Worm (Caenorhabditis elegans) whole organism, late embryonic: ENCODE data around the gene cki-1.

Source experiments
- ceh-18 ChIP-seq: sonication (generic microtip); optimal IDR thresholded peaks from 2 replicates; lab custom pipeline; 2016; ENCODE audit warnings: missing genetic modification characterization, missing compliant biosample characterization
- ceh-34 ChIP-seq: sonication (generic microtip); optimal IDR thresholded peaks from 2 replicates; lab custom pipeline; 2016; ENCODE audit warnings: mild to moderate bottlenecking, missing genetic modification characterization, missing compliant biosample characterization
- ceh-48 ChIP-seq: sonication (generic microtip); optimal IDR thresholded peaks from 2 replicates; lab custom pipeline; 2016; ENCODE audit warnings: missing genetic modification characterization, inconsistent platforms, missing compliant biosample characterization
- ceh-6 ChIP-seq: fragments of 200-800 bp; sonication (Bioruptor generic); optimal IDR thresholded peaks from 2 replicates; lab custom pipeline; 2018; ENCODE audit warnings: mild to moderate bottlenecking, missing genetic modification characterization, missing compliant biosample characterization
- elt-2 ChIP-seq: sonication (generic microtip); optimal IDR thresholded peaks from 2 replicates; lab custom pipeline; 2016; ENCODE audit warnings: missing genetic modification reagents, missing genetic modification characterization, missing compliant biosample characterization
- elt-4 ChIP-seq: sonication (generic microtip); optimal IDR thresholded peaks from 2 replicates; lab custom pipeline; 2016; ENCODE audit warnings: missing genetic modification characterization, missing compliant biosample characterization
- eyg-1 ChIP-seq: sonication (generic microtip); optimal IDR thresholded peaks from 2 replicates; lab custom pipeline; 2016; ENCODE audit warnings: missing genotype, missing genetic modification characterization, missing compliant biosample characterization
- hlh-30 ChIP-seq: sonication (generic microtip); optimal IDR thresholded peaks from 2 replicates; lab custom pipeline; 2017; ENCODE audit warnings: antibody characterized with exemption, missing genetic modification characterization, missing compliant biosample characterization; ENCODE audit not compliant: insufficient read depth
- hlh-6 ChIP-seq: sonication (generic microtip); optimal IDR thresholded peaks from 2 replicates; lab custom pipeline; 2016; ENCODE audit warnings: missing genotype, missing genetic modification characterization, missing compliant biosample characterization
- hlh-8 ChIP-seq: sonication (generic microtip); optimal IDR thresholded peaks from 2 replicates; lab custom pipeline; 2016; ENCODE audit warnings: missing genotype, missing genetic modification characterization, missing compliant biosample characterization
- madf-2 ChIP-seq: sonication (generic microtip); optimal IDR thresholded peaks from 2 replicates; lab custom pipeline; 2017; ENCODE audit warnings: missing genetic modification characterization, missing compliant biosample characterization
- mec-3 ChIP-seq: sonication (generic microtip); optimal IDR thresholded peaks from 2 replicates; lab custom pipeline; 2016; ENCODE audit warnings: borderline replicate concordance, missing genetic modification characterization, missing compliant biosample characterization
- nfya-1 ChIP-seq: sonication (generic microtip); optimal IDR thresholded peaks from 2 replicates; lab custom pipeline; 2017; ENCODE audit warnings: missing genetic modification characterization, mild to moderate bottlenecking, missing compliant biosample characterization, antibody characterized with exemption, moderate library complexity
- npax-4 ChIP-seq: sonication (generic microtip); optimal IDR thresholded peaks from 2 replicates; lab custom pipeline; 2016; ENCODE audit warnings: missing genetic modification characterization, missing compliant biosample characterization
- pat-9 ChIP-seq: fragments of 200-800 bp; sonication (Bioruptor generic); optimal IDR thresholded peaks from 2 replicates; lab custom pipeline; 2018; ENCODE audit warnings: mild to moderate bottlenecking, missing genetic modification characterization, moderate library complexity, missing compliant biosample characterization
- pqm-1 ChIP-seq: sonication (generic microtip); optimal IDR thresholded peaks from 2 replicates; lab custom pipeline; 2016; ENCODE audit warnings: missing genetic modification characterization, missing compliant biosample characterization
- ref-2 ChIP-seq: sonication (generic microtip); optimal IDR thresholded peaks from 2 replicates; lab custom pipeline; 2016; ENCODE audit warnings: missing genetic modification characterization, missing compliant biosample characterization
- rnt-1 ChIP-seq: sonication (generic microtip); optimal IDR thresholded peaks from 2 replicates; lab custom pipeline; 2016; ENCODE audit warnings: missing genetic modification characterization, missing compliant biosample characterization
- sdc-2 ChIP-seq: sonication (generic microtip); optimal IDR thresholded peaks from 2 replicates; lab custom pipeline; 2016; ENCODE audit warnings: missing genotype, missing genetic modification characterization, missing compliant biosample characterization
- sox-4 ChIP-seq: sonication (generic microtip); optimal IDR thresholded peaks from 2 replicates; lab custom pipeline; 2017; ENCODE audit warnings: mild to moderate bottlenecking, missing genetic modification characterization, inconsistent platforms, missing compliant biosample characterization
- syd-9 ChIP-seq: sonication (generic microtip); optimal IDR thresholded peaks from 2 replicates; lab custom pipeline; 2016; ENCODE audit warnings: mild to moderate bottlenecking, missing genetic modification characterization, moderate library complexity, missing compliant biosample characterization
- tbx-2 ChIP-seq: sonication (generic microtip); optimal IDR thresholded peaks from 2 replicates; lab custom pipeline; 2016; ENCODE audit warnings: missing genetic modification characterization, missing compliant biosample characterization
- tbx-7 ChIP-seq: sonication (generic microtip); optimal IDR thresholded peaks from 2 replicates; lab custom pipeline; 2016; ENCODE audit warnings: missing genotype, missing genetic modification characterization, missing compliant biosample characterization
- unc-42 ChIP-seq: sonication (generic microtip); optimal IDR thresholded peaks from 2 replicates; lab custom pipeline; 2016; ENCODE audit warnings: missing genotype, missing genetic modification characterization, missing compliant biosample characterization

cki-1 gene

ce11 chrII:7801255-7801654, 9.8 kb upstream of the cki-1 start:
- peak; percentile 15 for TF ChIP-seq elt-2 (tag; lab: Kevin White, UChicago)
- no peak for TF ChIP-seq sdc-2 (tag; lab: Kevin White, UChicago)

ce11 chrII:7801899-7802298, 9.1 kb upstream of the cki-1 start:
- TF ChIP-seq npax-4 (tag; lab: Kevin White, UChicago) (no peak), sdc-2 (tag; lab: Kevin White, UChicago) (no peak), elt-4 (tag; lab: Kevin White, UChicago) (no peak), eyg-1 (tag; lab: Kevin White, UChicago) (no peak), rnt-1 (tag; lab: Kevin White, UChicago) (peak; percentile 53)

ce11 chrII:7803174-7803573, 7.9 kb upstream of the cki-1 start:
- peak; percentile 49 for TF ChIP-seq unc-42 (tag; lab: Kevin White, UChicago)
- TF ChIP-seq mec-3 (tag; lab: Kevin White, UChicago), result no peak

- TF ChIP-seq tbx-7 (tag; lab: Kevin White, UChicago), result no peak
- TF ChIP-seq elt-4 (tag; lab: Kevin White, UChicago), result no peak
- no peak for TF ChIP-seq rnt-1 (tag; lab: Kevin White, UChicago)
These were observed 5.0 kb upstream of the cki-1 start for ce11 chrII:7806054-7806453.

- TF ChIP-seq ref-2 (tag; lab: Kevin White, UChicago) (peak; percentile 35), ceh-6 (no peak)
These were observed 4.2 kb upstream of the cki-1 start for ce11 chrII:7806872-7807271.

- TF ChIP-seq pqm-1 (tag; lab: Kevin White, UChicago), result no peak
These were observed 2.9 kb upstream of the cki-1 start for ce11 chrII:7808153-7808552.

ce11 chrII:7808950-7809349, 2.1 kb upstream of the cki-1 start:
- TF ChIP-seq hlh-6, result no peak
- no peak for TF ChIP-seq ceh-34 (tag; lab: Kevin White, UChicago)
- TF ChIP-seq nfya-1 (tag; lab: Kevin White, UChicago), result peak; percentile 26
- peak; percentile 10 for TF ChIP-seq ceh-18 (tag; lab: Kevin White, UChicago)
- TF ChIP-seq elt-2 (tag; lab: Kevin White, UChicago), result peak; percentile 55
- TF ChIP-seq ceh-48 (tag; lab: Kevin White, UChicago), result no peak

- TF ChIP-seq hlh-8 (tag; lab: Kevin White, UChicago) (no peak), rnt-1 (tag; lab: Kevin White, UChicago) (no peak), pat-9 (no peak), madf-2 (tag; lab: Kevin White, UChicago) (no peak), hlh-30 (tag; lab: Kevin White, UChicago) (no peak), elt-4 (tag; lab: Kevin White, UChicago) (no peak), sox-4 (tag; lab: Kevin White, UChicago) (no peak), unc-42 (tag; lab: Kevin White, UChicago) (peak; percentile 86), ref-2 (tag; lab: Kevin White, UChicago) (no peak), tbx-2 (tag; lab: Kevin White, UChicago) (peak; percentile 36), syd-9 (tag; lab: Kevin White, UChicago) (no peak)
These were observed 1.6 kb upstream of the cki-1 start for ce11 chrII:7809358-7809914.
